Fruit fly (Drosophila melanogaster): Measurements from ENCODE around the gene Pitslre.

Gene Pitslre

dm6 chr3L:20737346-20737745, 34.0 kb upstream of the Pitslre start (continued):
- TF ChIP-seq CG15696 (tag; optimal IDR thresholded peaks at IDR 0.05) (peak; percentile 25), dmrt11E (tag; optimal IDR thresholded peaks at IDR 0.05) (peak; percentile 38)

dm6 chr3L:20739414-20739813, 31.9 kb upstream of the Pitslre start, which contains the start of gene Gr77a:
Gene Gr77a, minus strand, starts transcription at chr3L:20739430.
- TF ChIP-seq CG15073 (GFP tag; optimal IDR thresholded peaks at IDR 0.05) (no peak), odd (GFP tag; optimal IDR thresholded peaks at IDR 0.05) (no peak), CG3995 (GFP tag; optimal IDR thresholded peaks at IDR 0.05) (no peak), Ets65A (GFP tag) (peak; percentile 70), hth (optimal IDR thresholded peaks at IDR 0.05) (no peak), CG17361 (GFP tag; IDR thresholded peaks at IDR 0.05) (no peak), run (tag; optimal IDR thresholded peaks at IDR 0.05) (no peak), tup (GFP tag; optimal IDR thresholded peaks at IDR 0.05) (no peak), Fer2 (tag; optimal IDR thresholded peaks at IDR 0.05) (no peak), dmrt99B (tag; optimal IDR thresholded peaks at IDR 0.05) (peak; percentile 16), CG7357 (GFP tag; IDR thresholded peaks at IDR 0.05) (no peak), jumu (GFP tag; optimal IDR thresholded peaks at IDR 0.05) (no peak), knrl (GFP tag; IDR thresholded peaks at IDR 0.05; ENCODE audit: partially characterized antibody) (no peak), CG1233 (GFP tag; optimal IDR thresholded peaks at IDR 0.05) (no peak), CrebB (tag; optimal IDR thresholded peaks at IDR 0.05) (no peak), CG9817 (tag; optimal IDR thresholded peaks at IDR 0.05) (no peak), Hr39 (optimal IDR thresholded peaks at IDR 0.05) (no peak), Side (GFP tag; optimal IDR thresholded peaks at IDR 0.05) (no peak), CG30431 (GFP tag; optimal IDR thresholded peaks at IDR 0.05) (no peak), CG2678 (tag; optimal IDR thresholded peaks at IDR 0.05) (peak; percentile 0), sisA (GFP tag; IDR thresholded peaks at IDR 0.05) (no peak), z (GFP tag; IDR thresholded peaks at IDR 0.05) (no peak), CG2202 (tag; optimal IDR thresholded peaks at IDR 0.05) (no peak), fu2 (GFP tag; optimal IDR thresholded peaks at IDR 0.05) (no peak), slbo (GFP tag; IDR thresholded peaks at IDR 0.05) (no peak), ERR (GFP tag; optimal IDR thresholded peaks at IDR 0.05) (no peak), stwl (tag; optimal IDR thresholded peaks at IDR 0.05) (no peak), CG7839 (tag; optimal IDR thresholded peaks at IDR 0.05) (peak; percentile 9), CG13287 (GFP tag; IDR thresholded peaks at IDR 0.05; ENCODE audit: partially characterized antibody) (no peak), gem (tag; optimal IDR thresholded peaks at IDR 0.05) (peak; percentile 25), NFAT (GFP tag; IDR thresholded peaks at IDR 0.05) (no peak)

dm6 chr3L:20747299-20747925, 23.9 kb upstream of the Pitslre start:
- TF ChIP-seq Ptx1 (GFP tag; IDR thresholded peaks at IDR 0.05) = no peak
- no peak for TF ChIP-seq CG11723 (GFP tag; optimal IDR thresholded peaks at IDR 0.05)
- TF ChIP-seq CG30431 (GFP tag; optimal IDR thresholded peaks at IDR 0.05) = no peak
- TF ChIP-seq CG12155 (GFP tag; optimal IDR thresholded peaks at IDR 0.05) = no peak
- TF ChIP-seq rib (GFP tag; IDR thresholded peaks at IDR 0.05) = no peak
- peak; percentile 2 for TF ChIP-seq CG10209 (GFP tag; optimal IDR thresholded peaks at IDR 0.05)
- TF ChIP-seq GATAe (GFP tag; conservative IDR thresholded peaks at IDR 0.05) = no peak
- TF ChIP-seq ci (GFP tag; IDR thresholded peaks at IDR 0.05) = no peak
- TF ChIP-seq Nf-YC (tag; optimal IDR thresholded peaks at IDR 0.05) = no peak
- TF ChIP-seq CG7372 (GFP tag; IDR thresholded peaks at IDR 0.05) = no peak
- no peak for TF ChIP-seq CG10274 (GFP tag; optimal IDR thresholded peaks at IDR 0.05)
- TF ChIP-seq slbo (GFP tag; IDR thresholded peaks at IDR 0.05) = peak; percentile 34; the same call in 1 of the 2 replicates
- TF ChIP-seq CG7556 (GFP tag; optimal IDR thresholded peaks at IDR 0.05) = peak; percentile 51
- peak; percentile 33 for TF ChIP-seq Hsf (GFP tag; optimal IDR thresholded peaks at IDR 0.05)
- TF ChIP-seq CG15269 (tag; optimal IDR thresholded peaks at IDR 0.05) = peak; percentile 50
- no peak for TF ChIP-seq sd (tag; optimal IDR thresholded peaks at IDR 0.05)
- no peak for TF ChIP-seq CG30403 (GFP tag; optimal IDR thresholded peaks at IDR 0.05)
- TF ChIP-seq TFAM (GFP tag; optimal IDR thresholded peaks at IDR 0.05) = no peak
- peak; percentile 33 for TF ChIP-seq Oli (tag; optimal IDR thresholded peaks at IDR 0.05)
- no peak for TF ChIP-seq ro (GFP tag; IDR thresholded peaks at IDR 0.05)

Measured in whole organism, embryonic.